Fruit fly (Drosophila melanogaster): Measurements from ENCODE around the gene CG32681.

DNA sequence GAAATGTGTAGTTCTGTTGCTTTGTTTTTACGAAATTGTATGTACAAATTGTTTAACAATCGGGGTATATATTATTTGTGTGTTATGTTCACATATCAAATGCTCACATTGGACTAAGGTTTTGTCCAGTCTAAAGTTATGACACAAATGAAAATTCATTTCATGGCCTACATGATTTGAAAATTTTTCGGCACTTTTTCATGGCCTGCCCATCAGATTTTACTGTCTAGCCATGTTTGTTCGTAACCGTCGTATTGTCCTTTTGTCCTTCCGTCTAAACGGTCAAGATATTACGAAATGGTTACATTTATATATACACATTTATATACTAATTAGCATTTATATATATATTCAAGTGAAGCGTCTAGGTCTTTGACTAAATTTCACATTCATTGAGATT, 49.4 kb downstream of the CG32681 start, which contains the start of gene CG15306:
- no peak for TF ChIP-seq CG11617 (GFP tag; optimal IDR thresholded peaks at IDR 0.05)
- TF ChIP-seq cic (GFP tag; optimal IDR thresholded peaks at IDR 0.05): no peak
- TF ChIP-seq CG12768 (GFP tag; optimal IDR thresholded peaks at IDR 0.05): no peak
- no peak for TF ChIP-seq Clk (GFP tag; optimal IDR thresholded peaks at IDR 0.05)
- TF ChIP-seq Mnt (GFP tag; optimal IDR thresholded peaks at IDR 0.05): no peak
- TF ChIP-seq CG7101 (tag; optimal IDR thresholded peaks at IDR 0.05): no peak
- TF ChIP-seq pad (GFP tag; optimal IDR thresholded peaks at IDR 0.05): no peak
- TF ChIP-seq Crg-1 (GFP tag; optimal IDR thresholded peaks at IDR 0.05): no peak
- TF ChIP-seq CG7045 (GFP tag; optimal IDR thresholded peaks at IDR 0.05): no peak
- TF ChIP-seq CG33017 (tag; optimal IDR thresholded peaks at IDR 0.05): no peak
